Fruit fly (Drosophila melanogaster) whole organism, embryonic: ENCODE measurements around the gene nesd.
A peak's percentile ranks its signal among the peaks of the same experiment; 100 is the strongest.

Experiments
- ATbp ChIP-seq: fragments of 200-800 bp; sonication (Bioruptor generic); optimal IDR thresholded peaks from 2 replicates; lab custom pipeline; 2017; ENCODE audit warnings: missing biosample characterization, mild to moderate bottlenecking, missing genetic modification characterization, missing genetic modification reagents
- Abd-B ChIP-seq: fragments of 200-800 bp; sonication (Bioruptor generic); optimal IDR thresholded peaks from 2 replicates; lab custom pipeline; 2018; ENCODE audit warnings: missing biosample characterization, mild to moderate bottlenecking, missing genetic modification characterization, moderate library complexity
- B-H2 ChIP-seq: fragments of 200-800 bp; sonication (Bioruptor generic); optimal IDR thresholded peaks from 2 replicates; lab custom pipeline; 2018; ENCODE audit warnings: missing biosample characterization, mild to moderate bottlenecking, missing genetic modification characterization
- CG10147 ChIP-seq: fragments of 200-800 bp; sonication (Bioruptor generic); optimal IDR thresholded peaks from 2 replicates; lab custom pipeline; 2019; ENCODE audit warnings: missing biosample characterization, mild to moderate bottlenecking, missing genetic modification characterization, moderate library complexity
- CG10267 ChIP-seq: fragments of 200-800 bp; sonication (Bioruptor generic); optimal IDR thresholded peaks from 2 replicates; lab custom pipeline; 2018; ENCODE audit warnings: missing biosample characterization, mild to moderate bottlenecking, missing genetic modification characterization, moderate library complexity
- CG10321 ChIP-seq: fragments of 200-800 bp; sonication (Bioruptor generic); IDR thresholded peaks from 2 replicates; pipeline ENCODE4 v1.3.6; 2022; ENCODE audit warnings: missing biosample characterization, missing genetic modification characterization
- CG10431 ChIP-seq: fragments of 200-800 bp; sonication (Bioruptor generic); optimal IDR thresholded peaks from 3 replicates; lab custom pipeline; 2018; ENCODE audit warnings: missing biosample characterization, mild to moderate bottlenecking, missing genetic modification characterization
- CG10959 ChIP-seq: fragments of 200-800 bp; sonication (Bioruptor generic); IDR thresholded peaks from 2 replicates; pipeline ENCODE4 v1.3.6; 2022; ENCODE audit warnings: missing biosample characterization, missing genetic modification characterization
- CG10979 ChIP-seq: fragments of 200-800 bp; sonication (Bioruptor generic); optimal IDR thresholded peaks from 2 replicates; lab custom pipeline; 2018; ENCODE audit warnings: missing biosample characterization, mild to moderate bottlenecking, missing genetic modification characterization, moderate library complexity
- CG11398 ChIP-seq: fragments of 200-800 bp; sonication (Bioruptor generic); optimal IDR thresholded peaks from 2 replicates; lab custom pipeline; 2016; ENCODE audit warnings: missing biosample characterization, missing genetic modification characterization
- CG11723 ChIP-seq: fragments of 200-800 bp; sonication (Bioruptor generic); optimal IDR thresholded peaks from 2 replicates; lab custom pipeline; 2017; ENCODE audit warnings: missing biosample characterization, mild to moderate bottlenecking, missing genetic modification characterization
- CG12659 ChIP-seq: fragments of 200-800 bp; sonication (Bioruptor generic); optimal IDR thresholded peaks from 3 replicates; lab custom pipeline; 2017; ENCODE audit warnings: mild to moderate bottlenecking, missing biosample characterization, missing genetic modification reagents, missing genetic modification characterization
- CG1529 ChIP-seq: fragments of 200-800 bp; sonication (Bioruptor generic); optimal IDR thresholded peaks from 3 replicates; lab custom pipeline; 2018; ENCODE audit warnings: missing biosample characterization, missing genetic modification characterization
- CG15696 ChIP-seq: fragments of 200-800 bp; sonication (Bioruptor generic); optimal IDR thresholded peaks from 2 replicates; lab custom pipeline; 2019; ENCODE audit warnings: missing biosample characterization, mild to moderate bottlenecking, missing genetic modification characterization, moderate library complexity
- CG16815 ChIP-seq: fragments of 200-800 bp; sonication (Bioruptor generic); optimal IDR thresholded peaks from 3 replicates; lab custom pipeline; 2017; ENCODE audit warnings: missing biosample characterization, mild to moderate bottlenecking, missing genetic modification characterization
- CG17912 ChIP-seq: fragments of 200-800 bp; sonication (Bioruptor generic); optimal IDR thresholded peaks from 2 replicates; lab custom pipeline; 2018; ENCODE audit warnings: missing biosample characterization, mild to moderate bottlenecking, missing genetic modification characterization
- CG2120 ChIP-seq: fragments of 200-800 bp; sonication (Bioruptor generic); optimal IDR thresholded peaks from 3 replicates; lab custom pipeline; 2016; ENCODE audit warnings: missing biosample characterization, missing genetic modification characterization
- CG32532 ChIP-seq: fragments of 200-800 bp; sonication (Bioruptor generic); IDR thresholded peaks from 2 replicates; pipeline ENCODE4 v1.3.6; 2022; ENCODE audit warnings: missing biosample characterization, missing genetic modification characterization
- CG34376 ChIP-seq: fragments of 200-800 bp; sonication (Bioruptor generic); optimal IDR thresholded peaks from 2 replicates; lab custom pipeline; 2018; ENCODE audit warnings: missing biosample characterization, mild to moderate bottlenecking, missing genetic modification characterization
- CG6175 ChIP-seq: fragments of 200-800 bp; sonication (Bioruptor generic); IDR thresholded peaks from 3 replicates; pipeline ENCODE4 v1.3.6; 2022; ENCODE audit warnings: missing biosample characterization, missing genetic modification characterization
- CG6654 ChIP-seq: fragments of 200-800 bp; sonication (Bioruptor generic); optimal IDR thresholded peaks from 2 replicates; lab custom pipeline; 2017; ENCODE audit warnings: missing biosample characterization, mild to moderate bottlenecking, missing genetic modification characterization
- CG8281 ChIP-seq: fragments of 200-800 bp; sonication (Bioruptor generic); optimal IDR thresholded peaks from 2 replicates; lab custom pipeline; 2018; ENCODE audit warnings: missing biosample characterization, mild to moderate bottlenecking, missing genetic modification characterization, moderate library complexity
- CG8924 ChIP-seq: fragments of 200-800 bp; optimal IDR thresholded peaks from 3 replicates; lab custom pipeline; 2019; ENCODE audit warnings: missing biosample characterization, mild to moderate bottlenecking, missing genetic modification characterization, moderate library complexity
- D19A ChIP-seq: fragments of 200-800 bp; optimal IDR thresholded peaks from 3 replicates; lab custom pipeline; 2019; ENCODE audit warnings: missing biosample characterization, mild to moderate bottlenecking, missing genetic modification characterization, moderate library complexity
- Dfd ChIP-seq, 2 experiments: fragments of >200 bp; optimal IDR thresholded peaks; 2 replicates each; lab custom pipeline; 2017; ENCODE audit warnings: missing biosample characterization in 2 of 2, missing genetic modification characterization in 2 of 2
- Drgx ChIP-seq: fragments of 200-800 bp; sonication (Bioruptor generic); IDR thresholded peaks from 2 replicates; pipeline ENCODE4 v1.3.6; 2022; ENCODE audit warnings: missing biosample characterization, missing genetic modification characterization
- Fer2 ChIP-seq: fragments of 200-800 bp; sonication (Bioruptor generic); optimal IDR thresholded peaks from 2 replicates; lab custom pipeline; 2018; ENCODE audit warnings: missing biosample characterization, mild to moderate bottlenecking, missing genetic modification characterization, moderate library complexity
- Lim3 ChIP-seq: fragments of 200-800 bp; sonication (Bioruptor generic); IDR thresholded peaks from 2 replicates; pipeline ENCODE4 v1.3.6; 2022; ENCODE audit warnings: missing biosample characterization, missing genetic modification characterization
- Nf-YB ChIP-seq: fragments of 200-800 bp; sonication (Bioruptor generic); optimal IDR thresholded peaks from 3 replicates; lab custom pipeline; 2019; ENCODE audit warnings: missing biosample characterization, mild to moderate bottlenecking, missing genetic modification characterization, moderate library complexity
- Scr ChIP-seq: fragments of 200-800 bp; sonication (Bioruptor generic); IDR thresholded peaks from 2 replicates; pipeline ENCODE4 v1.3.6; 2022; ENCODE audit warnings: missing biosample characterization, missing genetic modification characterization; ENCODE audit not compliant: partially characterized antibody
- al ChIP-seq: fragments of 200-800 bp; sonication (Bioruptor generic); IDR thresholded peaks from 2 replicates; pipeline ENCODE4 v1.3.6; 2022; ENCODE audit warnings: missing biosample characterization, missing genetic modification characterization
- ash1 ChIP-seq: fragments of 200-800 bp; sonication (Bioruptor generic); optimal IDR thresholded peaks from 2 replicates; lab custom pipeline; 2018; ENCODE audit warnings: missing biosample characterization, mild to moderate bottlenecking, missing genetic modification characterization
- bab2 ChIP-seq: fragments of 200-800 bp; sonication (Bioruptor generic); optimal IDR thresholded peaks from 2 replicates; lab custom pipeline; 2016; ENCODE audit warnings: missing biosample characterization, missing genetic modification characterization
- bigmax ChIP-seq: fragments of 200-800 bp; sonication (Bioruptor generic); optimal IDR thresholded peaks from 2 replicates; lab custom pipeline; 2018; ENCODE audit warnings: missing biosample characterization, mild to moderate bottlenecking, missing genetic modification characterization
- btn ChIP-seq: fragments of 200-800 bp; sonication (Bioruptor generic); optimal IDR thresholded peaks from 2 replicates; lab custom pipeline; 2016; ENCODE audit warnings: missing biosample characterization, missing genetic modification characterization
- danr ChIP-seq: fragments of 200-800 bp; sonication (Bioruptor generic); IDR thresholded peaks from 2 replicates; pipeline ENCODE4 v1.3.6; 2022; ENCODE audit warnings: missing biosample characterization, missing genetic modification characterization
- dimm ChIP-seq: fragments of 200-800 bp; sonication (Bioruptor generic); IDR thresholded peaks from 2 replicates; pipeline ENCODE4 v1.3.6; 2022; ENCODE audit warnings: missing biosample characterization, missing genetic modification characterization
- eyg ChIP-seq: fragments of 200-800 bp; sonication (Bioruptor generic); optimal IDR thresholded peaks from 3 replicates; lab custom pipeline; 2016; ENCODE audit warnings: missing biosample characterization, missing genetic modification characterization
- gro ChIP-seq: fragments of 200-800 bp; sonication (Bioruptor generic); optimal IDR thresholded peaks from 2 replicates; lab custom pipeline; 2016; ENCODE audit warnings: missing biosample characterization, missing genetic modification characterization
- insv ChIP-seq, 2 experiments: fragments of 200-800 bp; sonication (Bioruptor generic); optimal IDR thresholded peaks; 3 replicates each; lab custom pipeline; 2016 to 2018; ENCODE audit warnings: missing biosample characterization in 2 of 2, missing genetic modification characterization in 2 of 2
- salm ChIP-seq: fragments of 200-800 bp; sonication (Bioruptor generic); optimal IDR thresholded peaks from 2 replicates; lab custom pipeline; 2018; ENCODE audit warnings: missing biosample characterization, mild to moderate bottlenecking, missing genetic modification characterization
- shn ChIP-seq: fragments of 200-800 bp; sonication (Bioruptor generic); optimal IDR thresholded peaks from 3 replicates; lab custom pipeline; 2016; ENCODE audit warnings: missing biosample characterization, missing genetic modification characterization
- ssp ChIP-seq: fragments of 200-800 bp; sonication (Bioruptor generic); IDR thresholded peaks from 2 replicates; pipeline ENCODE4 v1.3.6; 2022; ENCODE audit warnings: missing biosample characterization, missing genetic modification characterization
- sug ChIP-seq: fragments of 200-800 bp; optimal IDR thresholded peaks from 2 replicates; lab custom pipeline; 2019; ENCODE audit warnings: missing biosample characterization, mild to moderate bottlenecking, missing genetic modification characterization, moderate library complexity
- tio ChIP-seq: fragments of 200-800 bp; sonication (Bioruptor generic); optimal IDR thresholded peaks from 2 replicates; lab custom pipeline; 2017; ENCODE audit warnings: missing biosample characterization, missing genetic modification characterization, inconsistent platforms
- toy ChIP-seq: fragments of 200-800 bp; sonication (Bioruptor generic); IDR thresholded peaks from 2 replicates; pipeline ENCODE4 v1.3.6; 2022; ENCODE audit warnings: missing biosample characterization, missing genetic modification characterization
- ttk ChIP-seq: fragments of 200-800 bp; sonication (Bioruptor generic); IDR thresholded peaks from 2 replicates; pipeline ENCODE4 v2.1.2; 2022; ENCODE audit warnings: missing biosample characterization, missing genetic modification characterization
- wdn ChIP-seq: fragments of 200-800 bp; sonication (Bioruptor generic); IDR thresholded peaks from 2 replicates; pipeline ENCODE4 v1.3.6; 2022; ENCODE audit warnings: missing biosample characterization, missing genetic modification characterization
- yki ChIP-seq: fragments of >200 bp; optimal IDR thresholded peaks from 3 replicates; lab custom pipeline; 2018
- z ChIP-seq: fragments of 200-800 bp; sonication (Bioruptor generic); IDR thresholded peaks from 3 replicates; pipeline ENCODE4 v1.3.6; 2022; ENCODE audit warnings: missing biosample characterization, missing genetic modification characterization

The nesd gene

dm6 chr2L:20086295-20087096 is 7.3 kb upstream of the nesd start (continued):
- TF ChIP-seq CG10959 (GFP tag; lab: Robert Waterston, UW) = peak; percentile 59
- TF ChIP-seq CG10431 (GFP tag; lab: Kevin White, UChicago) = peak; percentile 67
- TF ChIP-seq ssp (GFP tag; lab: Robert Waterston, UW) = peak; percentile 68
- peak; percentile 75 for TF ChIP-seq CG6654 (GFP tag; lab: Kevin White, UChicago)
- TF ChIP-seq eyg (GFP tag; lab: Kevin White, UChicago) = peak; percentile 63
- no peak; the same call in 1 of the 2 replicates for TF ChIP-seq wdn (GFP tag; lab: Robert Waterston, UW)
- TF ChIP-seq ATbp (GFP tag; lab: Kevin White, UChicago) = peak; percentile 92
- 0 out of 2 replicates have a peak, but pooled peaks have one; percentile 7 for TF ChIP-seq Lim3 (GFP tag; lab: Robert Waterston, UW)
- TF ChIP-seq B-H2 (GFP tag; lab: Kevin White, UChicago) = peak; percentile 37
- no peak for TF ChIP-seq Scr (GFP tag; lab: Robert Waterston, UW)
- TF ChIP-seq CG10979 (tag; lab: Kevin White, UChicago) = peak; percentile 82
- TF ChIP-seq insv (GFP tag; optimal IDR thresholded peaks at IDR 0.05; lab: Kevin White, UChicago) = peak; percentile 8 to 19
- no peak for TF ChIP-seq ash1 (GFP tag; lab: Kevin White, UChicago)
- no peak for TF ChIP-seq al
- TF ChIP-seq dimm (GFP tag; lab: Robert Waterston, UW) = peak; percentile 87
- TF ChIP-seq CG16815 (GFP tag; lab: Kevin White, UChicago) = peak; percentile 53
- peak; percentile 91 for TF ChIP-seq sug (tag; lab: Kevin White, UChicago)
- TF ChIP-seq CG15696 = peak; percentile 50
- TF ChIP-seq Dfd (GFP tag; optimal IDR thresholded peaks at IDR 0.05; lab: Kevin White, UChicago) = no peak
- TF ChIP-seq CG12659 = peak; percentile 77
- peak; percentile 61 for TF ChIP-seq toy (GFP tag; lab: Robert Waterston, UW)
- peak; percentile 67 for TF ChIP-seq btn
- peak; percentile 64; the same call in 1 of the 3 replicates for TF ChIP-seq z (GFP tag; lab: Robert Waterston, UW)
- peak; percentile 1 for TF ChIP-seq Fer2 (tag; lab: Kevin White, UChicago)
- TF ChIP-seq salm (tag; lab: Kevin White, UChicago) = peak; percentile 73
- peak; percentile 85 for TF ChIP-seq bab2 (GFP tag; lab: Kevin White, UChicago)
- TF ChIP-seq D19A = peak; percentile 60
- TF ChIP-seq CG11398 (GFP tag; lab: Kevin White, UChicago) = peak; percentile 78
- peak; percentile 75 for TF ChIP-seq CG1529 (GFP tag; lab: Kevin White, UChicago)
- TF ChIP-seq Drgx (GFP tag; lab: Robert Waterston, UW) = peak; percentile 98
- peak; percentile 51 for TF ChIP-seq CG11723 (GFP tag; lab: Kevin White, UChicago)
- TF ChIP-seq CG2120 = peak; percentile 72
- TF ChIP-seq gro (GFP tag; lab: Kevin White, UChicago) = peak; percentile 20
- TF ChIP-seq CG17912 (GFP tag; lab: Kevin White, UChicago) = no peak
- peak; percentile 69 for TF ChIP-seq CG34376
- TF ChIP-seq CG10267 (tag; lab: Kevin White, UChicago) = peak; percentile 71
- TF ChIP-seq shn (GFP tag; lab: Kevin White, UChicago) = peak; percentile 47
- TF ChIP-seq yki (lab: Kevin White, UChicago) = no peak
- TF ChIP-seq CG6175 (GFP tag; lab: Robert Waterston, UW) = peak; percentile 21; the same call in 2 of the 3 replicates
- peak; percentile 81 for TF ChIP-seq ttk (GFP tag; lab: Robert Waterston, UW)
- peak; percentile 83 for TF ChIP-seq CG8924 (tag; lab: Kevin White, UChicago)
- TF ChIP-seq Abd-B = peak; percentile 37
- peak; percentile 70 for TF ChIP-seq CG10147 (GFP tag; lab: Kevin White, UChicago)
- peak; percentile 61 for TF ChIP-seq CG8281 (tag; lab: Kevin White, UChicago)
- TF ChIP-seq bigmax (GFP tag; lab: Kevin White, UChicago) = peak; percentile 40
- TF ChIP-seq CG32532 (GFP tag; lab: Robert Waterston, UW) = peak; percentile 73
- TF ChIP-seq danr (GFP tag; lab: Robert Waterston, UW) = peak; percentile 63
- peak; percentile 52 for TF ChIP-seq Nf-YB
- peak; percentile 57; the same call in 1 of the 2 replicates for TF ChIP-seq CG10321 (GFP tag; lab: Robert Waterston, UW)
- TF ChIP-seq tio = peak; percentile 72
